Fruit fly (Drosophila melanogaster) whole organism, embryonic: ENCODE data around the gene CG10638.
A peak's percentile ranks its signal among the peaks of the same experiment; 100 is the strongest.

Experiments
- Atf-2 ChIP-seq: fragments of 200-800 bp; sonication (Bioruptor generic); optimal IDR thresholded peaks from 2 replicates; lab custom pipeline; 2016; ENCODE audit warnings: missing biosample characterization, missing genetic modification characterization
- B-H1 ChIP-seq: fragments of 200-800 bp; sonication (Bioruptor generic); IDR thresholded peaks from 3 replicates; pipeline ENCODE4 v1.3.6; 2022; ENCODE audit warnings: missing biosample characterization, missing genetic modification characterization
- Bdp1 ChIP-seq: fragments of 200-800 bp; sonication (Bioruptor generic); optimal IDR thresholded peaks from 3 replicates; lab custom pipeline; 2016; ENCODE audit warnings: missing biosample characterization, missing genetic modification characterization
- CG1024 ChIP-seq: fragments of 200-800 bp; sonication (Bioruptor generic); IDR thresholded peaks from 2 replicates; pipeline ENCODE4 v1.3.6; 2022; ENCODE audit warnings: missing biosample characterization, missing genetic modification characterization
- CG10366 ChIP-seq: fragments of 200-800 bp; sonication (Bioruptor generic); IDR thresholded peaks from 2 replicates; pipeline ENCODE4 v1.3.6; 2022; ENCODE audit warnings: missing biosample characterization, missing genetic modification characterization
- CG10431 ChIP-seq: fragments of 200-800 bp; sonication (Bioruptor generic); optimal IDR thresholded peaks from 3 replicates; lab custom pipeline; 2018; ENCODE audit warnings: missing biosample characterization, mild to moderate bottlenecking, missing genetic modification characterization
- CG10979 ChIP-seq: fragments of 200-800 bp; sonication (Bioruptor generic); optimal IDR thresholded peaks from 2 replicates; lab custom pipeline; 2018; ENCODE audit warnings: missing biosample characterization, mild to moderate bottlenecking, missing genetic modification characterization, moderate library complexity
- CG11247 ChIP-seq: fragments of 200-800 bp; sonication (Bioruptor generic); IDR thresholded peaks from 2 replicates; pipeline ENCODE4 v1.3.6; 2022; ENCODE audit warnings: missing biosample characterization, missing genetic modification characterization
- CG11504 ChIP-seq: fragments of 200-800 bp; sonication (Bioruptor generic); optimal IDR thresholded peaks from 3 replicates; lab custom pipeline; 2019; ENCODE audit warnings: missing biosample characterization, mild to moderate bottlenecking, missing genetic modification characterization, moderate library complexity
- CG11723 ChIP-seq: fragments of 200-800 bp; sonication (Bioruptor generic); optimal IDR thresholded peaks from 2 replicates; lab custom pipeline; 2017; ENCODE audit warnings: missing biosample characterization, mild to moderate bottlenecking, missing genetic modification characterization
- CG12659 ChIP-seq: fragments of 200-800 bp; sonication (Bioruptor generic); optimal IDR thresholded peaks from 3 replicates; lab custom pipeline; 2017; ENCODE audit warnings: mild to moderate bottlenecking, missing biosample characterization, missing genetic modification reagents, missing genetic modification characterization
- CG14014 ChIP-seq: fragments of 200-800 bp; sonication (Bioruptor generic); IDR thresholded peaks from 2 replicates; pipeline ENCODE4 v1.3.6; 2022; ENCODE audit warnings: missing biosample characterization, missing genetic modification characterization
- CG14050 ChIP-seq: fragments of 200-800 bp; sonication (Bioruptor generic); IDR thresholded peaks from 3 replicates; pipeline ENCODE4 v1.3.6; 2022; ENCODE audit warnings: missing biosample characterization, missing genetic modification characterization
- CG14667 ChIP-seq: fragments of 200-800 bp; sonication (Bioruptor generic); IDR thresholded peaks from 2 replicates; pipeline ENCODE4 v1.3.6; 2022; ENCODE audit warnings: missing biosample characterization, missing genetic modification characterization
- CG16863 ChIP-seq: fragments of 200-800 bp; sonication (Bioruptor generic); optimal IDR thresholded peaks from 3 replicates; lab custom pipeline; 2016; ENCODE audit warnings: missing biosample characterization, missing genetic modification characterization
- CG17568 ChIP-seq: fragments of 200-800 bp; sonication (Bioruptor generic); optimal IDR thresholded peaks from 2 replicates; lab custom pipeline; 2018; ENCODE audit warnings: missing biosample characterization, mild to moderate bottlenecking, missing genetic modification characterization, moderate library complexity
- CG17829 ChIP-seq: fragments of 200-800 bp; optimal IDR thresholded peaks from 2 replicates; lab custom pipeline; 2019; ENCODE audit warnings: missing biosample characterization, mild to moderate bottlenecking, missing genetic modification characterization, moderate library complexity
- CG31224 ChIP-seq: fragments of 200-800 bp; sonication (Bioruptor generic); IDR thresholded peaks from 2 replicates; pipeline ENCODE4 v1.3.6; 2022; ENCODE audit warnings: missing biosample characterization, missing genetic modification characterization
- CG33213 ChIP-seq: fragments of 200-800 bp; sonication (Bioruptor generic); optimal IDR thresholded peaks from 3 replicates; lab custom pipeline; 2016; ENCODE audit warnings: missing biosample characterization, missing genetic modification characterization
- CG4424 ChIP-seq: fragments of 200-800 bp; sonication (Bioruptor generic); optimal IDR thresholded peaks from 3 replicates; lab custom pipeline; 2016; ENCODE audit warnings: missing biosample characterization, missing genetic modification characterization
- CG8388 ChIP-seq: fragments of 200-800 bp; sonication (Bioruptor generic); optimal IDR thresholded peaks from 2 replicates; lab custom pipeline; 2019; ENCODE audit warnings: missing biosample characterization, mild to moderate bottlenecking, missing genetic modification characterization, moderate library complexity
- D ChIP-seq, 2 experiments: fragments of 200-800 bp in 1 of 2; fragments of >200 bp in 1 of 2; sonication (Bioruptor generic) in 1 of 2; optimal IDR thresholded peaks; 2 replicates in 1 of 2; 3 replicates in 1 of 2; lab custom pipeline; 2017; ENCODE audit warnings: mild to moderate bottlenecking in 1 of 2, missing biosample characterization in 1 of 2, missing genetic modification characterization in 1 of 2, missing genetic modification reagents in 1 of 2
- Dek ChIP-seq: fragments of 200-800 bp; sonication (Bioruptor generic); optimal IDR thresholded peaks from 3 replicates; lab custom pipeline; 2019; ENCODE audit warnings: missing biosample characterization, mild to moderate bottlenecking, missing genetic modification characterization, moderate library complexity
- Doc3 ChIP-seq: fragments of 200-800 bp; sonication (Bioruptor generic); IDR thresholded peaks from 3 replicates; pipeline ENCODE4 v1.3.6; 2022; ENCODE audit warnings: missing biosample characterization, missing genetic modification characterization; ENCODE audit not compliant: partially characterized antibody
- Ets65A ChIP-seq: fragments of 200-800 bp; sonication (Bioruptor generic); peaks from one replicate; lab custom pipeline; 2016; ENCODE audit warnings: missing biosample characterization, missing genetic modification characterization
- GATAe ChIP-seq: fragments of 200-800 bp; sonication (Bioruptor generic); conservative IDR thresholded peaks from 2 replicates; pipeline ENCODE4 v1.3.6; 2022; ENCODE audit warnings: missing biosample characterization, missing genetic modification characterization
- Hr78 ChIP-seq, 2 experiments: fragments of 200-800 bp in 1 of 2; fragments of >200 bp in 1 of 2; sonication (Bioruptor generic) in 1 of 2; optimal IDR thresholded peaks; 2 replicates each; lab custom pipeline; 2017 to 2019; ENCODE audit warnings: missing biosample characterization in 2 of 2, missing genetic modification characterization in 2 of 2, mild to moderate bottlenecking in 1 of 2, moderate library complexity in 1 of 2
- Nf-YC ChIP-seq: fragments of 200-800 bp; optimal IDR thresholded peaks from 3 replicates; lab custom pipeline; 2019; ENCODE audit warnings: missing biosample characterization, mild to moderate bottlenecking, missing genetic modification characterization, moderate library complexity
- Opbp ChIP-seq: fragments of 200-800 bp; sonication (Bioruptor generic); IDR thresholded peaks from 3 replicates; pipeline ENCODE4 v1.3.6; 2022; ENCODE audit warnings: missing biosample characterization, missing genetic modification characterization; ENCODE audit not compliant: partially characterized antibody
- Six4 ChIP-seq: fragments of 200-800 bp; sonication (Bioruptor generic); optimal IDR thresholded peaks from 2 replicates; lab custom pipeline; 2016; ENCODE audit warnings: missing biosample characterization, missing genetic modification characterization
- Ssrp ChIP-seq: fragments of 200-800 bp; sonication (Bioruptor generic); optimal IDR thresholded peaks from 2 replicates; lab custom pipeline; 2018; ENCODE audit warnings: missing biosample characterization, mild to moderate bottlenecking, missing genetic modification characterization, moderate library complexity
- YL-1 ChIP-seq: fragments of 200-800 bp; sonication (Bioruptor generic); optimal IDR thresholded peaks from 3 replicates; lab custom pipeline; 2017; ENCODE audit warnings: missing biosample characterization, mild to moderate bottlenecking, missing genetic modification characterization
- da ChIP-seq: fragments of 200-800 bp; sonication (Bioruptor generic); optimal IDR thresholded peaks from 2 replicates; lab custom pipeline; 2016; ENCODE audit warnings: missing biosample characterization, missing genetic modification characterization
- fru ChIP-seq: fragments of >200 bp; optimal IDR thresholded peaks from 2 replicates; lab custom pipeline; 2017
- gcm ChIP-seq: fragments of 200-800 bp; sonication (Bioruptor generic); optimal IDR thresholded peaks from 2 replicates; lab custom pipeline; 2019; ENCODE audit warnings: missing biosample characterization, mild to moderate bottlenecking, missing genetic modification characterization, moderate library complexity
- gem ChIP-seq: fragments of 200-800 bp; sonication (Bioruptor generic); optimal IDR thresholded peaks from 2 replicates; lab custom pipeline; 2019; ENCODE audit warnings: missing biosample characterization, mild to moderate bottlenecking, missing genetic modification characterization, moderate library complexity
- gfzf ChIP-seq: fragments of 200-800 bp; sonication (Bioruptor generic); optimal IDR thresholded peaks from 2 replicates; lab custom pipeline; 2016; ENCODE audit warnings: missing biosample characterization, mild to moderate bottlenecking, missing genetic modification characterization, moderate library complexity
- gt ChIP-seq: fragments of 200-800 bp; sonication (Bioruptor generic); IDR thresholded peaks from 2 replicates; pipeline ENCODE4 v1.3.6; 2022; ENCODE audit warnings: missing biosample characterization, missing genetic modification characterization
- hkb ChIP-seq, 2 experiments: fragments of 200-800 bp in 1 of 2; fragments of >200 bp in 1 of 2; sonication (Bioruptor generic) in 1 of 2; IDR thresholded peaks in 1 of 2; optimal IDR thresholded peaks in 1 of 2; 2 replicates each; pipeline versions ENCODE4 v1.3.6 to Lab custom; 2017 to 2022; ENCODE audit warnings: missing biosample characterization in 1 of 2, missing genetic modification characterization in 1 of 2
- ind ChIP-seq: fragments of 200-800 bp; sonication (Bioruptor generic); optimal IDR thresholded peaks from 3 replicates; lab custom pipeline; 2016; ENCODE audit warnings: missing biosample characterization, missing genetic modification characterization
- kay ChIP-seq: fragments of 200-800 bp; sonication (Bioruptor generic); optimal IDR thresholded peaks from 2 replicates; lab custom pipeline; 2016; ENCODE audit warnings: missing biosample characterization, missing genetic modification characterization
- kni ChIP-seq: fragments of 200-800 bp; sonication (Bioruptor generic); optimal IDR thresholded peaks from 3 replicates; lab custom pipeline; 2017; ENCODE audit warnings: mild to moderate bottlenecking, missing biosample characterization, missing genetic modification reagents, missing genetic modification characterization
- nmo ChIP-seq: fragments of 200-800 bp; sonication (Bioruptor generic); optimal IDR thresholded peaks from 2 replicates; lab custom pipeline; 2018; ENCODE audit warnings: missing biosample characterization, mild to moderate bottlenecking, missing genetic modification characterization, moderate library complexity
- psq ChIP-seq: fragments of 200-800 bp; sonication (Bioruptor generic); optimal IDR thresholded peaks from 2 replicates; lab custom pipeline; 2017; ENCODE audit warnings: missing biosample characterization, missing genetic modification characterization
- ro ChIP-seq: fragments of 200-800 bp; sonication (Bioruptor generic); IDR thresholded peaks from 2 replicates; pipeline ENCODE4 v1.3.6; 2022; ENCODE audit warnings: missing biosample characterization, missing genetic modification characterization
- sens ChIP-seq: fragments of 200-800 bp; sonication (Bioruptor generic); peaks from one replicate; lab custom pipeline; 2016; ENCODE audit warnings: missing biosample characterization, missing genetic modification characterization
- sens-2 ChIP-seq: fragments of 200-800 bp; sonication (Bioruptor generic); IDR thresholded peaks from 2 replicates; pipeline ENCODE4 v1.3.6; 2022; ENCODE audit warnings: missing biosample characterization, missing genetic modification characterization
- sob ChIP-seq: fragments of 200-800 bp; sonication (Bioruptor generic); IDR thresholded peaks from 2 replicates; pipeline ENCODE4 v1.3.6; 2022; ENCODE audit warnings: missing biosample characterization, missing genetic modification characterization
- stwl ChIP-seq: fragments of 200-800 bp; sonication (Bioruptor generic); optimal IDR thresholded peaks from 3 replicates; lab custom pipeline; 2018; ENCODE audit warnings: missing biosample characterization, mild to moderate bottlenecking, missing genetic modification characterization, moderate library complexity

The CG10638 gene

DNA sequence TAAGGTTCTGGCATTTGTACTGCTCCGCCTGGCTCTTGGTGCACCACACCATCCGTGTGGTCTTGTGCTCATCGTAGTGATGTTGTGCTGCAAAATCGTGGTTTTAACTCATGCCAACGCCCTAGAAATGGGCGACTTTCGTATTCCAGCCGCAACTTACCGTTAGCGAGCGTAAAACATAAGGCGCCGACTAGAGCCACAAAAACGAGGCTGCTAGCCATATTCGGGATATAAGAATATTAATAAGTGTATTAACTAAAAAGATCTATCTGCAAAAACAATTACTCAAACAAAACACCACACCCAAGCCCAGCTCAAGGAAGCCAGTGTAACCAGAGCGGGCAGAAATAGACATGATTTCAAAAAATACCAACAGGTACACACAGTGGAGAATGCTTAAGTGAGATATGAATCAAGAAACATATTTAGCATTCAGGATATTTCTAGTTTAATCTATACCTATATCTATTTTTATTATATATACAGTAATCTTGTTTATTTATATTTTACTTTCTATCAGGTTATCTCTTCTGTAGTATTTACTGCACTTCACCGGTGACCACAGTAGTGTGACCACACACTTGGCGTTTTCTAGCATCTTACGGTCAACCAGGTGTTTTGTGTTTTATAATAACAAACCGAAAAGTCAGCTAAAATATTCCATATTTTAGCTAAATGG lies 32.4 kb upstream of the CG10638 start, which contains the start of the genes Tsf2 and CG34242 (continued):
- TF ChIP-seq CG11723 (GFP tag; lab: Kevin White, UChicago) (no peak), Ssrp (tag; lab: Kevin White, UChicago) (peak; percentile 21), fru (lab: Kevin White, UChicago) (no peak), Atf-2 (no peak), gt (GFP tag; lab: Robert Waterston, UW) (peak; percentile 55), kay (GFP tag; lab: Kevin White, UChicago) (peak; percentile 70), CG1024 (0 out of 2 replicates have a peak, but pooled peaks have one; percentile 12), Ets65A (GFP tag; lab: Kevin White, UChicago) (no peak), sob (GFP tag; lab: Robert Waterston, UW) (peak; percentile 94), Dek (tag; lab: Kevin White, UChicago) (peak; percentile 73), YL-1 (peak; percentile 87), gem (tag; lab: Kevin White, UChicago) (peak; percentile 81), da (GFP tag; lab: Kevin White, UChicago) (no peak), sens (GFP tag; lab: Kevin White, UChicago) (peak; percentile 67), gfzf (GFP tag; lab: Kevin White, UChicago) (peak; percentile 63), hkb (optimal IDR thresholded peaks at IDR 0.05; lab: Kevin White, UChicago) (no peak), hkb (GFP tag; IDR thresholded peaks at IDR 0.05; lab: Robert Waterston, UW) (peak; percentile 85), CG14667 (peak; percentile 97), CG8388 (peak; percentile 42), Opbp (GFP tag; lab: Robert Waterston, UW) (no peak), CG14014 (GFP tag; lab: Robert Waterston, UW) (peak; percentile 94), stwl (tag; lab: Kevin White, UChicago) (peak; percentile 58), CG17568 (GFP tag; lab: Kevin White, UChicago) (no peak), Doc3 (GFP tag; lab: Robert Waterston, UW) (no peak), CG4424 (peak; percentile 69), ro (GFP tag; lab: Robert Waterston, UW) (peak; percentile 89), CG14050 (GFP tag; lab: Robert Waterston, UW) (no peak), Bdp1 (GFP tag; lab: Kevin White, UChicago) (no peak), sens-2 (GFP tag; lab: Robert Waterston, UW) (peak; percentile 78; the same call in 1 of the 2 replicates), ind (peak; percentile 91), CG12659 (peak; percentile 56), CG10366 (GFP tag; lab: Robert Waterston, UW) (no peak; the same call in 1 of the 2 replicates), B-H1 (peak; percentile 54; the same call in 2 of the 3 replicates), kni (GFP tag; lab: Kevin White, UChicago) (no peak), gcm (GFP tag; lab: Kevin White, UChicago) (no peak), CG16863 (GFP tag; lab: Kevin White, UChicago) (no peak), nmo (GFP tag; lab: Kevin White, UChicago) (peak; percentile 65), GATAe (GFP tag; lab: Robert Waterston, UW) (peak; percentile 51), CG33213 (GFP tag; lab: Kevin White, UChicago) (peak; percentile 20), CG31224 (peak; percentile 67), CG10431 (GFP tag; lab: Kevin White, UChicago) (no peak), CG17829 (tag; lab: Kevin White, UChicago) (peak; percentile 83), Six4 (GFP tag; lab: Kevin White, UChicago) (peak; percentile 71), psq (GFP tag; lab: Kevin White, UChicago) (no peak), Nf-YC (tag; lab: Kevin White, UChicago) (peak; percentile 55), D (optimal IDR thresholded peaks at IDR 0.05; lab: Kevin White, UChicago) (no peak), D (GFP tag; optimal IDR thresholded peaks at IDR 0.05; lab: Kevin White, UChicago) (peak; percentile 66), CG11247 (peak; percentile 93), CG10979 (tag; lab: Kevin White, UChicago) (peak; percentile 85), Hr78 (GFP tag; optimal IDR thresholded peaks at IDR 0.05; lab: Kevin White, UChicago) (no peak), CG11504 (peak; percentile 91)
